Worm (Caenorhabditis elegans): Measurements from ENCODE around the gene Y5F2A.4.

- TF ChIP-seq sea-1 (GFP tag; conservative IDR thresholded peaks at IDR 0.05) (no peak), pes-1 (GFP tag; IDR thresholded peaks at IDR 0.05) (no peak), ama-1 (optimal IDR thresholded peaks at IDR 0.05) (no peak), tbx-11 (GFP tag; IDR thresholded peaks at IDR 0.05) (no peak), B0310.2 (tag; optimal IDR thresholded peaks at IDR 0.05) (no peak), F13C5.2 (tag; optimal IDR thresholded peaks at IDR 0.05) (no peak), flt-1 (GFP tag; IDR thresholded peaks at IDR 0.05) (no peak), aly-1 (tag; optimal IDR thresholded peaks at IDR 0.05) (no peak)
These were observed 14.2 kb upstream of the Y5F2A.4 start, which contains the start of gene bcc-1 for ce11 chrIV:11092502-11093080.
